Fruit fly (Drosophila melanogaster): ENCODE measurements around the gene comm3.

Gene comm3

DNA sequence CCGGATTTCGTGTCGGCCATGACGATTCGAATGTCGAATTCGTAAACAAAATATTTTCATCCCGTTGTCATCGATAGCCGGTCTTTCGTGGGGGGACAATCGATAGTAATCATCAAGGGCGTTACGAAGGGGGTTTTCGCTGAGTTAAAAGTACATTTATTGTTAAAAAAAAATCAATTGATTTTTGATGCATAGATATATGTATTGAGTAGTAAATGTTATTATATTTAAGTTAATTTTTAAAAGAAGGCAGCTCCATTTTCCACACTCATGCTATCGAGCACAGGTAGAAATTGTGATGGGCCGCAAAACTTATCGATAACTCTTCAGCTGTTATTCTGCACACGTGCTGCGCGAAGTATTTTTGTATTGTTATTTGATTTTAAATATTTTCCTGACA, 67.1 kb downstream of the comm3 start, which contains the start of the genes mrn and CG12301 (continued):
- TF ChIP-seq CG12942 (GFP tag; optimal IDR thresholded peaks at IDR 0.05), result peak; percentile 51
- TF ChIP-seq CG2678 (tag; optimal IDR thresholded peaks at IDR 0.05), result no peak
- TF ChIP-seq ara (GFP tag; IDR thresholded peaks at IDR 0.05), result peak; percentile 96
- TF ChIP-seq pzg (GFP tag; optimal IDR thresholded peaks at IDR 0.05), result peak; percentile 73
- no peak for TF ChIP-seq CG13296 (GFP tag; optimal IDR thresholded peaks at IDR 0.05)
- peak; percentile 90 for TF ChIP-seq HLH3B (GFP tag; IDR thresholded peaks at IDR 0.05)
- TF ChIP-seq tap (tag; optimal IDR thresholded peaks at IDR 0.05), result no peak
- peak; percentile 61 for TF ChIP-seq az2 (GFP tag; optimal IDR thresholded peaks at IDR 0.05)
- TF ChIP-seq NfI (GFP tag; optimal IDR thresholded peaks at IDR 0.05), result peak; percentile 66
- 0 out of 2 replicates have a peak, but pooled peaks have one; percentile 45 for TF ChIP-seq Awh (GFP tag; IDR thresholded peaks at IDR 0.05)
- peak; percentile 97 for TF ChIP-seq Rfx (GFP tag; IDR thresholded peaks at IDR 0.05)
- peak; percentile 96 for TF ChIP-seq unc-4 (GFP tag; IDR thresholded peaks at IDR 0.05; ENCODE audit: partially characterized antibody)
- TF ChIP-seq CG8478 (optimal IDR thresholded peaks at IDR 0.05), result no peak
- no peak for TF ChIP-seq CG13894 (tag; optimal IDR thresholded peaks at IDR 0.05)
- TF ChIP-seq CG11456 (GFP tag; IDR thresholded peaks at IDR 0.05), result peak; percentile 91
- TF ChIP-seq CG17328 (GFP tag; IDR thresholded peaks at IDR 0.05), result peak; percentile 56; the same call in 1 of the 2 replicates
- TF ChIP-seq Dp (GFP tag; optimal IDR thresholded peaks at IDR 0.05), result peak; percentile 58
- peak; percentile 73 for TF ChIP-seq CG31224 (GFP tag; IDR thresholded peaks at IDR 0.05)
- peak; percentile 72 for TF ChIP-seq H2.0 (GFP tag; IDR thresholded peaks at IDR 0.05)
- no peak for TF ChIP-seq cad (GFP tag; optimal IDR thresholded peaks at IDR 0.05)
- peak; percentile 69 for TF ChIP-seq YL-1 (GFP tag; optimal IDR thresholded peaks at IDR 0.05)
- TF ChIP-seq CG18619 (GFP tag; optimal IDR thresholded peaks at IDR 0.05), result peak; percentile 50
- no peak for TF ChIP-seq cg (GFP tag; optimal IDR thresholded peaks at IDR 0.05)
- peak; percentile 49; the same call in 1 of the 3 replicates for TF ChIP-seq ci (GFP tag; IDR thresholded peaks at IDR 0.05)
- peak; percentile 31 for TF ChIP-seq cato (GFP tag; optimal IDR thresholded peaks at IDR 0.05; ENCODE audit: borderline replicate concordance)
- peak; percentile 90 for TF ChIP-seq CG11093 (GFP tag; IDR thresholded peaks at IDR 0.05)
- TF ChIP-seq CG7357 (GFP tag; IDR thresholded peaks at IDR 0.05), result peak; percentile 86
- TF ChIP-seq Vsx1 (GFP tag; optimal IDR thresholded peaks at IDR 0.05), result no peak
- peak; percentile 95 for TF ChIP-seq Scr (GFP tag; IDR thresholded peaks at IDR 0.05; ENCODE audit: partially characterized antibody)
- TF ChIP-seq CG14441 (GFP tag; IDR thresholded peaks at IDR 0.05), result peak; percentile 96
- no peak for TF ChIP-seq gsb-n (tag; optimal IDR thresholded peaks at IDR 0.05)
- TF ChIP-seq HLH4C (GFP tag; IDR thresholded peaks at IDR 0.05; ENCODE audit: partially characterized antibody), result peak; percentile 95
- peak; percentile 68 for TF ChIP-seq CG3995 (GFP tag; optimal IDR thresholded peaks at IDR 0.05)
- TF ChIP-seq Ssrp (tag; optimal IDR thresholded peaks at IDR 0.05), result peak; percentile 62
- no peak for TF ChIP-seq oc (tag; optimal IDR thresholded peaks at IDR 0.05)
- peak; percentile 47; the same call in 1 of the 2 replicates for TF ChIP-seq CG11696 (GFP tag; IDR thresholded peaks at IDR 0.05)
- peak; percentile 89 for TF ChIP-seq CG2116 (GFP tag; optimal IDR thresholded peaks at IDR 0.05)
- TF ChIP-seq disco-r (GFP tag; optimal IDR thresholded peaks at IDR 0.05), result peak; percentile 15
- TF ChIP-seq CG6175 (GFP tag; IDR thresholded peaks at IDR 0.05), result peak; percentile 90
- no peak for TF ChIP-seq sima (GFP tag; optimal IDR thresholded peaks at IDR 0.05)
- TF ChIP-seq slp2 (GFP tag; optimal IDR thresholded peaks at IDR 0.05), result peak; percentile 20
- TF ChIP-seq CG11085 (GFP tag; IDR thresholded peaks at IDR 0.05), result peak; percentile 87
- TF ChIP-seq CG2875 (GFP tag; optimal IDR thresholded peaks at IDR 0.05), result no peak
- peak; percentile 11 for TF ChIP-seq CG13123 (GFP tag; optimal IDR thresholded peaks at IDR 0.05)
- peak; percentile 66 for TF ChIP-seq ato (GFP tag; IDR thresholded peaks at IDR 0.05; ENCODE audit: partially characterized antibody)
- peak; percentile 10 for TF ChIP-seq her (GFP tag; optimal IDR thresholded peaks at IDR 0.05)
- peak; percentile 35 for TF ChIP-seq CrebB (tag; optimal IDR thresholded peaks at IDR 0.05)
- peak; percentile 95 for TF ChIP-seq cwo (GFP tag; optimal IDR thresholded peaks at IDR 0.05)
- peak; percentile 28 for TF ChIP-seq Antp (GFP tag; optimal IDR thresholded peaks at IDR 0.05)
- TF ChIP-seq CG2199 (GFP tag; IDR thresholded peaks at IDR 0.05), result peak; percentile 94
- TF ChIP-seq Bteb2 (GFP tag; optimal IDR thresholded peaks at IDR 0.05), result peak; percentile 55
